Fruit fly (Drosophila melanogaster) whole organism, adult: ENCODE results near the gene CG16890.

Experiments used
- CG12768 ChIP-seq: fragments of 200-800 bp; sonication (Bioruptor generic); optimal IDR thresholded peaks from 2 replicates; lab custom pipeline; 2017; ENCODE audit warnings: missing biosample characterization, missing genetic modification characterization, mild to moderate bottlenecking, moderate library complexity, missing genetic modification reagents
- CG33017 ChIP-seq: fragments of 200-800 bp; sonication (Bioruptor generic); optimal IDR thresholded peaks from 2 replicates; lab custom pipeline; 2018; ENCODE audit warnings: missing biosample characterization, mild to moderate bottlenecking, missing genetic modification characterization, moderate library complexity
- Hr96 ChIP-seq: fragments of 200-800 bp; sonication (Bioruptor generic); optimal IDR thresholded peaks from 2 replicates; lab custom pipeline; 2016; ENCODE audit warnings: missing biosample characterization, missing genetic modification characterization
- cic ChIP-seq: fragments of 200-800 bp; sonication (Bioruptor generic); optimal IDR thresholded peaks from 2 replicates; lab custom pipeline; 2017; ENCODE audit warnings: missing biosample characterization, mild to moderate bottlenecking, missing genetic modification characterization, moderate library complexity
- kay ChIP-seq: fragments of 200-800 bp; sonication (Bioruptor generic); peaks from one replicate; lab custom pipeline; 2016; ENCODE audit warnings: missing biosample characterization, missing genetic modification characterization, borderline replicate concordance
- ovo ChIP-seq: fragments of 200-800 bp; sonication (Bioruptor generic); optimal IDR thresholded peaks from 2 replicates; lab custom pipeline; 2016; ENCODE audit warnings: missing biosample characterization, missing genetic modification characterization

- no peak for TF ChIP-seq Hr96
- no peak for TF ChIP-seq ovo (GFP tag; lab: Kevin White, UChicago)
- no peak for TF ChIP-seq CG33017 (tag; lab: Kevin White, UChicago)
- no peak for TF ChIP-seq cic (GFP tag; lab: Kevin White, UChicago)
- TF ChIP-seq kay (GFP tag; lab: Kevin White, UChicago): no peak
- TF ChIP-seq CG12768 (GFP tag; lab: Kevin White, UChicago): no peak
These were observed 6.6 kb upstream of the CG16890 start, which contains the start of gene CG16863 for dm6 chr2L:13790715-13791114.
